Worm (Caenorhabditis elegans): ENCODE results near the gene F28A10.8.

Gene F28A10.8

DNA sequence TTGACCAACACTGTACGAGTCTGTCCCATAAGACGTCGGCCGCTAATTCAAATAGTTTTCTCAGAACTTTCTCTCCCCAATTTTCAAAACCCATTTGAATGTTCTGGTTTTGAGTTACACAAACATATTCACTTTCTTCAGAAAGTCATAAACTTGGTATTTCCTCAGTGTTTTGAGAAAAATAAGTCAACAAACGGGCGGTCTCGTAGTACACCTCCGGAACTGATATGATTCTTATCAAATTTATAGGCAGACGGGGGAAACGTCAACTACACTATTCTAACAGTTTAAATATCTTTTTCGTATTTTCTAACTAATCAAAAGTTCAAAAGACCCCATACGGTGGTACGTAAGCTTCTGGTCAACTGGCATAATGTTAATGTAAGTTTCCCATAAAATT is 45.9 kb upstream of the F28A10.8 start (continued):
- TF ChIP-seq Y48G9A.11 (GFP tag; IDR thresholded peaks at IDR 0.05): no peak
- TF ChIP-seq ceh-62 (tag; optimal IDR thresholded peaks at IDR 0.05): no peak
- TF ChIP-seq nhr-77 (tag; optimal IDR thresholded peaks at IDR 0.05): peak; percentile 18
- no peak for TF ChIP-seq F44E2.7 (GFP tag; IDR thresholded peaks at IDR 0.05)
- no peak for TF ChIP-seq sdz-12 (GFP tag; optimal IDR thresholded peaks at IDR 0.05)
- no peak for TF ChIP-seq unc-130 (GFP tag; optimal IDR thresholded peaks at IDR 0.05)
- no peak for TF ChIP-seq ztf-7 (tag; optimal IDR thresholded peaks at IDR 0.05)
- TF ChIP-seq zag-1 (tag; optimal IDR thresholded peaks at IDR 0.05): no peak
- no peak for TF ChIP-seq daf-19 (GFP tag; conservative IDR thresholded peaks at IDR 0.05)
- TF ChIP-seq F10B5.3 (tag; optimal IDR thresholded peaks at IDR 0.05): no peak
- no peak for TF ChIP-seq nhr-11 (tag; optimal IDR thresholded peaks at IDR 0.05)
- TF ChIP-seq D1046.2 (GFP tag; IDR thresholded peaks at IDR 0.05): no peak
- no peak for TF ChIP-seq Y5F2A.4 (GFP tag; optimal IDR thresholded peaks at IDR 0.05)
- TF ChIP-seq daf-16 (GFP tag; optimal IDR thresholded peaks at IDR 0.05): no peak
- peak; percentile 37 for TF ChIP-seq daf-16 (tag; optimal IDR thresholded peaks at IDR 0.05)
- no peak for TF ChIP-seq hmg-1.1 (GFP tag; IDR thresholded peaks at IDR 0.05)
- TF ChIP-seq unc-62 (GFP tag; optimal IDR thresholded peaks at IDR 0.05 in 1 of 2): peak in 1 of 2 experiments; percentile 73
- TF ChIP-seq unc-62 (tag; optimal IDR thresholded peaks at IDR 0.05): no peak
- TF ChIP-seq F49E8.2 (tag; optimal IDR thresholded peaks at IDR 0.05; ENCODE audit: borderline replicate concordance): no peak
- TF ChIP-seq ceh-28 (tag; optimal IDR thresholded peaks at IDR 0.05): no peak
- TF ChIP-seq unc-39 (tag; optimal IDR thresholded peaks at IDR 0.05): no peak
- no peak for TF ChIP-seq egl-43 (GFP tag; IDR thresholded peaks at IDR 0.05)
- TF ChIP-seq nhr-102 (tag; optimal IDR thresholded peaks at IDR 0.05): no peak
- TF ChIP-seq duxl-1 (tag; optimal IDR thresholded peaks at IDR 0.05; ENCODE audit: poor library complexity): no peak
- no peak for TF ChIP-seq nhr-48 (tag; optimal IDR thresholded peaks at IDR 0.05)
- TF ChIP-seq egl-27 (tag; optimal IDR thresholded peaks at IDR 0.05): no peak
- TF ChIP-seq rbr-2 (tag; optimal IDR thresholded peaks at IDR 0.05): no peak
- no peak for TF ChIP-seq T20F7.1 (GFP tag; optimal IDR thresholded peaks at IDR 0.05)
- TF ChIP-seq mep-1 (tag; optimal IDR thresholded peaks at IDR 0.05): no peak
- TF ChIP-seq fos-1 (tag; optimal IDR thresholded peaks at IDR 0.05): no peak
- TF ChIP-seq pqm-1 (tag; optimal IDR thresholded peaks at IDR 0.05): peak; percentile 57
- no peak for TF ChIP-seq lin-39 (tag; optimal IDR thresholded peaks at IDR 0.05)
- no peak for TF ChIP-seq mdt-29 (GFP tag; IDR thresholded peaks at IDR 0.05)
- TF ChIP-seq ceh-32 (tag; optimal IDR thresholded peaks at IDR 0.05; ENCODE audit: poor library complexity): no peak
- TF ChIP-seq F37D6.2 (tag; optimal IDR thresholded peaks at IDR 0.05): no peak
- no peak for TF ChIP-seq php-3 (GFP tag; IDR thresholded peaks at IDR 0.05)
- no peak for TF ChIP-seq zfp-3 (GFP tag; conservative IDR thresholded peaks at IDR 0.05)
- no peak for TF ChIP-seq dmd-8 (GFP tag; IDR thresholded peaks at IDR 0.05)
- no peak for TF ChIP-seq lin-1 (GFP tag; IDR thresholded peaks at IDR 0.05)
- no peak for TF ChIP-seq aha-1 (tag)

DNA sequence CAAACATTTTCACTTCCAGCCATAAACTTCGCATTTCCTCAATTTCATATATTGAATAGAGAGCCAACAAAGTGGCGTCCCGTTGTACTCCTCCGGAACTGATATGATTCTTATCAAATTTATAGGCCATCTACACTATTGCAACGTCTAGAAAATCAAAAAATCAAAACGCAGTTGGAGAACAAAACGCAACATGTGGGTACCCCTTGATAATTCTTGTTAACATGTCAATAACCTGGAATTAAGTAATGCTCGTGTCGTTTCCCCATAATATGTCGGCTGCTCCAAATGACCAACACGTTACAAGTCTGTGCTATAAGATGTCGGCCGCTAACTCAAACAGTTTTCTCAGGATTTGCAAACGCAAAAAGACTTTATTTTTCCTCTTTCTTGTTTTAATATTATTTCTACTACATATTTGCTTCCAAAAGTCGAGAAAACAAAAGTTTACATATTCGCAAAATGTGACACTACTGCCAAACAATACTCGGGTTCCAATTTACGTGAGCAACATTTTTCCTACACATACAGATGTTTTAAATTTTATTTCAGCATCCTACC is 42.4 kb upstream of the F28A10.8 start:
- peak; percentile 71 for TF ChIP-seq dmd-6 (GFP tag; IDR thresholded peaks at IDR 0.05)
- TF ChIP-seq daf-16 (GFP tag; optimal IDR thresholded peaks at IDR 0.05): no peak
- peak; percentile 42 for TF ChIP-seq daf-16 (tag; optimal IDR thresholded peaks at IDR 0.05)
- no peak for TF ChIP-seq nhr-237 (tag; optimal IDR thresholded peaks at IDR 0.05)
- no peak for TF ChIP-seq nhr-41 (GFP tag; IDR thresholded peaks at IDR 0.05)
- TF ChIP-seq snpc-4 (tag; optimal IDR thresholded peaks at IDR 0.05): no peak
- no peak for TF ChIP-seq D1046.2 (GFP tag; IDR thresholded peaks at IDR 0.05)
- no peak for TF ChIP-seq nhr-10 (tag; optimal IDR thresholded peaks at IDR 0.05)
- no peak for TF ChIP-seq ceh-82 (tag; optimal IDR thresholded peaks at IDR 0.05)
- no peak for TF ChIP-seq gei-8 (GFP tag; optimal IDR thresholded peaks at IDR 0.05)
- no peak for TF ChIP-seq Y5F2A.4 (GFP tag; optimal IDR thresholded peaks at IDR 0.05)
- TF ChIP-seq madf-9 (GFP tag; conservative IDR thresholded peaks at IDR 0.05): no peak
- TF ChIP-seq Y75B8A.6 (GFP tag; IDR thresholded peaks at IDR 0.05): no peak
- no peak for TF ChIP-seq mxl-2 (GFP tag; conservative IDR thresholded peaks at IDR 0.05)
- TF ChIP-seq zip-2 (tag; optimal IDR thresholded peaks at IDR 0.05): no peak
- no peak for TF ChIP-seq fkh-10 (GFP tag; optimal IDR thresholded peaks at IDR 0.05)
- no peak for TF ChIP-seq zfp-2 (tag; optimal IDR thresholded peaks at IDR 0.05)
- no peak for TF ChIP-seq Y48G9A.11 (GFP tag; IDR thresholded peaks at IDR 0.05)
- TF ChIP-seq nhr-77 (tag; optimal IDR thresholded peaks at IDR 0.05): peak; percentile 11
- TF ChIP-seq dmd-9 (GFP tag; IDR thresholded peaks at IDR 0.05): no peak
- TF ChIP-seq php-3 (GFP tag; IDR thresholded peaks at IDR 0.05): no peak
- TF ChIP-seq zfp-3 (GFP tag; conservative IDR thresholded peaks at IDR 0.05): no peak

All from whole organism, L4 larva.